Fruit fly (Drosophila melanogaster) whole organism, embryonic: ENCODE data around the gene crc.

Experiments
- ATbp ChIP-seq: fragments of 200-800 bp; sonication (Bioruptor generic); optimal IDR thresholded peaks from 2 replicates; lab custom pipeline; 2017; ENCODE audit warnings: missing biosample characterization, mild to moderate bottlenecking, missing genetic modification characterization, missing genetic modification reagents
- Adf1 ChIP-seq: fragments of 200-800 bp; sonication (Bioruptor generic); IDR thresholded peaks from 2 replicates; pipeline ENCODE4 v1.3.6; 2022; ENCODE audit warnings: missing biosample characterization, missing genetic modification characterization
- CG14710 ChIP-seq: fragments of 200-800 bp; sonication (Bioruptor generic); optimal IDR thresholded peaks from 3 replicates; lab custom pipeline; 2019; ENCODE audit warnings: missing biosample characterization, mild to moderate bottlenecking, missing genetic modification characterization, moderate library complexity
- CG15514 ChIP-seq: fragments of 200-800 bp; sonication (Bioruptor generic); optimal IDR thresholded peaks from 3 replicates; lab custom pipeline; 2017; ENCODE audit warnings: missing biosample characterization, missing genetic modification characterization, mild to moderate bottlenecking, moderate library complexity, missing genetic modification reagents
- CG18262 ChIP-seq: fragments of 200-800 bp; optimal IDR thresholded peaks from 3 replicates; lab custom pipeline; 2019; ENCODE audit warnings: missing biosample characterization, mild to moderate bottlenecking, missing genetic modification characterization, moderate library complexity
- CG2712 ChIP-seq: fragments of 200-800 bp; optimal IDR thresholded peaks from 3 replicates; lab custom pipeline; 2019; ENCODE audit warnings: missing biosample characterization, mild to moderate bottlenecking, missing genetic modification characterization, moderate library complexity
- CG32772 ChIP-seq: fragments of 200-800 bp; sonication (Bioruptor generic); IDR thresholded peaks from 2 replicates; pipeline ENCODE4 v1.3.6; 2022; ENCODE audit warnings: missing biosample characterization, missing genetic modification characterization
- CG3281 ChIP-seq: fragments of 200-800 bp; sonication (Bioruptor generic); optimal IDR thresholded peaks from 3 replicates; lab custom pipeline; 2017; ENCODE audit warnings: missing biosample characterization, mild to moderate bottlenecking, missing genetic modification characterization
- CG33213 ChIP-seq: fragments of 200-800 bp; sonication (Bioruptor generic); optimal IDR thresholded peaks from 3 replicates; lab custom pipeline; 2016; ENCODE audit warnings: missing biosample characterization, missing genetic modification characterization
- CG34422 ChIP-seq: fragments of 200-800 bp; sonication (Bioruptor generic); IDR thresholded peaks from 3 replicates; pipeline ENCODE4 v1.3.6; 2022; ENCODE audit warnings: missing biosample characterization, missing genetic modification characterization
- CG3726 ChIP-seq: fragments of 200-800 bp; sonication (Bioruptor generic); IDR thresholded peaks from 3 replicates; pipeline ENCODE4, ENCODE4 v1.3.6; 2022; ENCODE audit warnings: missing biosample characterization, missing genetic modification characterization
- CG3995 ChIP-seq: fragments of 200-800 bp; sonication (Bioruptor generic); optimal IDR thresholded peaks from 3 replicates; lab custom pipeline; 2016; ENCODE audit warnings: missing biosample characterization, missing genetic modification characterization
- CG4730 ChIP-seq: fragments of 200-800 bp; sonication (Bioruptor generic); IDR thresholded peaks from 2 replicates; pipeline ENCODE4 v1.3.6; 2022; ENCODE audit warnings: missing biosample characterization, missing genetic modification characterization
- CG4820 ChIP-seq: fragments of 200-800 bp; sonication (Bioruptor generic); optimal IDR thresholded peaks from 3 replicates; lab custom pipeline; 2016; ENCODE audit warnings: missing biosample characterization, missing genetic modification characterization
- CG7745 ChIP-seq: fragments of 200-800 bp; sonication (Bioruptor generic); optimal IDR thresholded peaks from 2 replicates; lab custom pipeline; 2018; ENCODE audit warnings: missing biosample characterization, mild to moderate bottlenecking, missing genetic modification characterization, moderate library complexity
- CG7839 ChIP-seq: fragments of 200-800 bp; sonication (Bioruptor generic); optimal IDR thresholded peaks from 3 replicates; lab custom pipeline; 2018; ENCODE audit warnings: missing biosample characterization, mild to moderate bottlenecking, missing genetic modification characterization, moderate library complexity
- CG9727 ChIP-seq: fragments of 200-800 bp; sonication (Bioruptor generic); optimal IDR thresholded peaks from 3 replicates; lab custom pipeline; 2017; ENCODE audit warnings: missing biosample characterization, mild to moderate bottlenecking, missing genetic modification characterization
- CG9932 ChIP-seq: fragments of 200-800 bp; sonication (Bioruptor generic); IDR thresholded peaks from 2 replicates; pipeline ENCODE4 v1.3.6; 2022; ENCODE audit warnings: missing biosample characterization, missing genetic modification characterization
- CrebB ChIP-seq: fragments of 200-800 bp; sonication (Bioruptor generic); optimal IDR thresholded peaks from 3 replicates; lab custom pipeline; 2018; ENCODE audit warnings: missing biosample characterization, mild to moderate bottlenecking, missing genetic modification characterization
- Dip2 ChIP-seq: fragments of 200-800 bp; sonication (Bioruptor generic); IDR thresholded peaks from 2 replicates; pipeline ENCODE4 v1.3.6; 2022; ENCODE audit warnings: missing biosample characterization, missing genetic modification characterization
- Dll ChIP-seq: fragments of 200-800 bp; sonication (Bioruptor generic); IDR thresholded peaks from 4 replicates; pipeline ENCODE4 v1.3.6; 2022; ENCODE audit warnings: missing biosample characterization, missing genetic modification characterization; ENCODE audit not compliant: partially characterized antibody
- Dp ChIP-seq: fragments of 200-800 bp; sonication (Bioruptor generic); optimal IDR thresholded peaks from 2 replicates; lab custom pipeline; 2018; ENCODE audit warnings: missing biosample characterization, mild to moderate bottlenecking, missing genetic modification characterization, moderate library complexity
- HLH4C ChIP-seq: fragments of 200-800 bp; sonication (Bioruptor generic); IDR thresholded peaks from 3 replicates; pipeline ENCODE4 v1.3.6; 2022; ENCODE audit warnings: missing biosample characterization, missing genetic modification characterization; ENCODE audit not compliant: partially characterized antibody
- HmgZ ChIP-seq: fragments of 200-800 bp; sonication (Bioruptor generic); optimal IDR thresholded peaks from 2 replicates; lab custom pipeline; 2018; ENCODE audit warnings: missing biosample characterization, mild to moderate bottlenecking, missing genetic modification characterization
- Lhr ChIP-seq: fragments of 200-800 bp; sonication (Bioruptor generic); optimal IDR thresholded peaks from 3 replicates; lab custom pipeline; 2017; ENCODE audit warnings: mild to moderate bottlenecking, missing biosample characterization, missing genetic modification reagents, missing genetic modification characterization
- Med ChIP-seq: fragments of 200-800 bp; sonication (Bioruptor generic); peaks from one replicate; lab custom pipeline; 2016; ENCODE audit warnings: missing biosample characterization, missing genetic modification characterization, mild to moderate bottlenecking, inconsistent platforms, moderate library complexity
- Nf-YB ChIP-seq: fragments of 200-800 bp; sonication (Bioruptor generic); optimal IDR thresholded peaks from 3 replicates; lab custom pipeline; 2019; ENCODE audit warnings: missing biosample characterization, mild to moderate bottlenecking, missing genetic modification characterization, moderate library complexity
- Vsx1 ChIP-seq: fragments of 200-800 bp; sonication (Bioruptor generic); optimal IDR thresholded peaks from 2 replicates; lab custom pipeline; 2017; ENCODE audit warnings: missing biosample characterization, mild to moderate bottlenecking, missing genetic modification characterization, missing genetic modification reagents
- chm ChIP-seq: fragments of 200-800 bp; sonication (Bioruptor generic); IDR thresholded peaks from 2 replicates; pipeline ENCODE4 v1.3.6; 2022; ENCODE audit warnings: missing biosample characterization, missing genetic modification characterization
- corto ChIP-seq: fragments of 200-800 bp; sonication (Bioruptor generic); optimal IDR thresholded peaks from 2 replicates; lab custom pipeline; 2016; ENCODE audit warnings: missing biosample characterization, mild to moderate bottlenecking, missing genetic modification characterization, moderate library complexity
- da ChIP-seq: fragments of 200-800 bp; sonication (Bioruptor generic); optimal IDR thresholded peaks from 2 replicates; lab custom pipeline; 2016; ENCODE audit warnings: missing biosample characterization, missing genetic modification characterization
- dmrt11E ChIP-seq: fragments of 200-800 bp; sonication (Bioruptor generic); optimal IDR thresholded peaks from 3 replicates; lab custom pipeline; 2018; ENCODE audit warnings: missing biosample characterization, mild to moderate bottlenecking, missing genetic modification characterization, moderate library complexity
- emc ChIP-seq: fragments of 200-800 bp; sonication (Bioruptor generic); optimal IDR thresholded peaks from 2 replicates; lab custom pipeline; 2016; ENCODE audit warnings: missing biosample characterization, missing genetic modification characterization
- exex ChIP-seq: fragments of 200-800 bp; sonication (Bioruptor generic); optimal IDR thresholded peaks from 4 replicates; lab custom pipeline; 2018; ENCODE audit warnings: missing biosample characterization, mild to moderate bottlenecking, missing genetic modification characterization, moderate library complexity
- fru ChIP-seq: fragments of >200 bp; optimal IDR thresholded peaks from 2 replicates; lab custom pipeline; 2017
- gcm2 ChIP-seq: fragments of 200-800 bp; sonication (Bioruptor generic); optimal IDR thresholded peaks from 2 replicates; lab custom pipeline; 2016; ENCODE audit warnings: missing biosample characterization, missing genetic modification characterization
- gem ChIP-seq: fragments of 200-800 bp; sonication (Bioruptor generic); optimal IDR thresholded peaks from 2 replicates; lab custom pipeline; 2019; ENCODE audit warnings: missing biosample characterization, mild to moderate bottlenecking, missing genetic modification characterization, moderate library complexity
- grn ChIP-seq: fragments of 200-800 bp; sonication (Bioruptor generic); optimal IDR thresholded peaks from 3 replicates; lab custom pipeline; 2017; ENCODE audit warnings: missing biosample characterization, missing genetic modification characterization
- jumu ChIP-seq: fragments of 200-800 bp; sonication (Bioruptor generic); optimal IDR thresholded peaks from 3 replicates; lab custom pipeline; 2016; ENCODE audit warnings: missing biosample characterization, missing genetic modification characterization
- kni ChIP-seq: fragments of 200-800 bp; sonication (Bioruptor generic); optimal IDR thresholded peaks from 3 replicates; lab custom pipeline; 2017; ENCODE audit warnings: mild to moderate bottlenecking, missing biosample characterization, missing genetic modification reagents, missing genetic modification characterization
- onecut ChIP-seq: fragments of 200-800 bp; sonication (Bioruptor generic); IDR thresholded peaks from 2 replicates; pipeline ENCODE4 v1.3.6; 2022; ENCODE audit warnings: missing biosample characterization, missing genetic modification characterization
- pho ChIP-seq: fragments of 200-800 bp; sonication (Bioruptor generic); optimal IDR thresholded peaks from 2 replicates; lab custom pipeline; 2016; ENCODE audit warnings: missing biosample characterization, missing genetic modification characterization
- pita ChIP-seq: fragments of 200-800 bp; sonication (Bioruptor generic); optimal IDR thresholded peaks from 2 replicates; lab custom pipeline; 2017; ENCODE audit warnings: missing biosample characterization, mild to moderate bottlenecking, missing genetic modification characterization
- pros ChIP-seq: fragments of 200-800 bp; sonication (Bioruptor generic); optimal IDR thresholded peaks from 3 replicates; lab custom pipeline; 2019; ENCODE audit warnings: missing biosample characterization, mild to moderate bottlenecking, missing genetic modification characterization, moderate library complexity
- pum ChIP-seq: fragments of 200-800 bp; sonication (Bioruptor generic); optimal IDR thresholded peaks from 2 replicates; lab custom pipeline; 2016; ENCODE audit warnings: missing biosample characterization, missing genetic modification characterization
- slp2 ChIP-seq: fragments of 200-800 bp; sonication (Bioruptor generic); optimal IDR thresholded peaks from 2 replicates; lab custom pipeline; 2016; ENCODE audit warnings: missing biosample characterization, missing genetic modification characterization
- sob ChIP-seq: fragments of 200-800 bp; sonication (Bioruptor generic); IDR thresholded peaks from 2 replicates; pipeline ENCODE4 v1.3.6; 2022; ENCODE audit warnings: missing biosample characterization, missing genetic modification characterization
- sqz ChIP-seq: fragments of 200-800 bp; sonication (Bioruptor generic); optimal IDR thresholded peaks from 3 replicates; lab custom pipeline; 2018; ENCODE audit warnings: missing biosample characterization, mild to moderate bottlenecking, missing genetic modification characterization
- stwl ChIP-seq: fragments of 200-800 bp; sonication (Bioruptor generic); optimal IDR thresholded peaks from 3 replicates; lab custom pipeline; 2018; ENCODE audit warnings: missing biosample characterization, mild to moderate bottlenecking, missing genetic modification characterization, moderate library complexity

Gene crc

DNA sequence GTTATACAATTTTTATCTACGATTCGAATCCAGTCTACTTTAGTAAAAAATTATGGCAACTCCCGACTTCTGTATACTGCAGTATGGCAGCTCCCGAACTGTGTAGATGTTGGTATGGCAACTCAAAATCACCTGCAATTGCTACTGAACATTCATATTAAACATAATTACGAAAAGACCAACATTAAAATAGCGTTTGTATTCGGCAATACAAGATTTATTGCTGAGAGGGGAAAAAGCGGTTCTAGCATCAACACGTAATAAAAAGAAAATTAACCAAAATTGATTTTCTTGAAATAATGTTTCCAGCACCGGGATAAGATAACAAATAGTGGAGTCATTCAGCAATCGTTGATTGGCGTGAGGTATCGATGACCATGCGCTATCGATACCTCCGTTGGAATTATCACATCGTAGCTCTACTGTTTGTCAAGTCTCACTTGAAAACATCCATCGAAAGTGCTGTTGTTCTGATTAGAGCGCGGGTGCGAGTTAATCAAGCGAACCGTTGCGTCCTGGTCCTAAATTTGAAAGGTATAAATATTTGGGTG, 33.6 kb downstream of the crc start, which contains the start of gene Tsp39D (continued):
- TF ChIP-seq slp2 (GFP tag; lab: Kevin White, UChicago) (no peak), CG18262 (tag; lab: Kevin White, UChicago) (no peak), CG14710 (tag; lab: Kevin White, UChicago) (peak; percentile 73), pita (peak; percentile 49), Lhr (GFP tag; lab: Kevin White, UChicago) (peak; percentile 72), onecut (GFP tag; lab: Robert Waterston, UW) (no peak), Med (peak; percentile 31), CG33213 (GFP tag; lab: Kevin White, UChicago) (peak; percentile 28), stwl (peak; percentile 85), Adf1 (GFP tag; lab: Robert Waterston, UW) (no peak), chm (GFP tag; lab: Robert Waterston, UW) (no peak), CG2712 (tag; lab: Kevin White, UChicago) (peak; percentile 32), HmgZ (tag; lab: Kevin White, UChicago) (peak; percentile 26), CG7839 (tag; lab: Kevin White, UChicago) (no peak), pho (GFP tag; lab: Kevin White, UChicago) (no peak), CG7745 (tag; lab: Kevin White, UChicago) (no peak), dmrt11E (tag; lab: Kevin White, UChicago) (no peak), corto (GFP tag; lab: Kevin White, UChicago) (no peak), Dll (GFP tag; lab: Robert Waterston, UW) (peak; percentile 89), ATbp (GFP tag; lab: Kevin White, UChicago) (no peak), CG3281 (GFP tag; lab: Kevin White, UChicago) (no peak)

- TF ChIP-seq fru (lab: Kevin White, UChicago) (no peak), jumu (GFP tag; lab: Kevin White, UChicago) (no peak), CG4820 (no peak), CG15514 (GFP tag; lab: Kevin White, UChicago) (no peak), CG9727 (GFP tag; lab: Kevin White, UChicago) (no peak), CG34422 (no peak), Dip2 (no peak), Nf-YB (GFP tag; lab: Kevin White, UChicago) (no peak), gcm2 (GFP tag; lab: Kevin White, UChicago) (no peak), pum (GFP tag; lab: Kevin White, UChicago) (no peak), grn (GFP tag; lab: Kevin White, UChicago) (no peak)
Measured at dm6 chr2L:21360916-21361315, 50.2 kb downstream of the crc start, which contains the start of gene dtr. dtr (plus strand) TSS chr2L:21361216.

dm6 chr2L:21367296-21367695, 56.6 kb downstream of the crc start:
- no peak for TF ChIP-seq CG9932 (GFP tag; lab: Robert Waterston, UW)
- TF ChIP-seq emc = no peak
- no peak for TF ChIP-seq CG3995
- TF ChIP-seq HmgZ (tag; lab: Kevin White, UChicago) = peak; percentile 0
- no peak for TF ChIP-seq Dp (GFP tag; lab: Kevin White, UChicago)
- TF ChIP-seq exex (tag; lab: Kevin White, UChicago) = peak; percentile 93
- TF ChIP-seq CG32772 (GFP tag; lab: Robert Waterston, UW) = no peak
- peak; percentile 97 for TF ChIP-seq gem (tag; lab: Kevin White, UChicago)
- TF ChIP-seq CG4730 (GFP tag; lab: Robert Waterston, UW) = no peak
- TF ChIP-seq grn (GFP tag; lab: Kevin White, UChicago) = peak; percentile 20
- TF ChIP-seq sob (GFP tag; lab: Robert Waterston, UW) = no peak
- peak; percentile 31 for TF ChIP-seq sqz
- no peak for TF ChIP-seq CrebB
- peak; percentile 27 for TF ChIP-seq Vsx1
- TF ChIP-seq pros = peak; percentile 0
- no peak for TF ChIP-seq da (GFP tag; lab: Kevin White, UChicago)
- no peak for TF ChIP-seq HLH4C (GFP tag; lab: Robert Waterston, UW)
- TF ChIP-seq kni = peak; percentile 46
- no peak for TF ChIP-seq CG3726
